Fruit fly (Drosophila melanogaster): ENCODE results near the gene CanA-14F.
A peak's percentile ranks its signal among the peaks of the same experiment; 100 is the strongest.

DNA sequence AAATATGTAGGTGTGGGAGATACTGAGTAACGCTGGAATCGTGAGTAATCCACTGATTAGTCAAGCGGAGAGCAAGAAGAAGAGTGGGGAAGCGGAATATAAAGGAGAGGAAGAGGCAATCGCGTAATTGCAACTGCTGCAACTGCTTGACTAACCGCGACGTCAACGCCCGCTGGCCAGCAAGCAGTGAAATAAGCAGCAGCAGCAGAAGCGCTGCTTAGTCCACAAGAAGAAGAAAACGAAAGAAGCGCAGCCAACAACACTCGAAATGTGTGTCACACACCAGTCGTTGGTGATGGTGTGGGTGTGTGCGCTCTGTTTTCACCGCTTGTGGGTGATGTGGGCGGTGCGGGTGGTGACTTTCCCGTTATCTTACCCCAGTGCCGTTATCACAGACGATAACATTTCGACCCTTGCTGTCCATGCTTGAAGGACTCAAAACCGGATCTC, 34.0 kb downstream of the CanA-14F start:
- TF ChIP-seq CG1620 (GFP tag; optimal IDR thresholded peaks at IDR 0.05) (no peak), toe (GFP tag; optimal IDR thresholded peaks at IDR 0.05) (no peak), CG14711 (tag; optimal IDR thresholded peaks at IDR 0.05) (no peak), ovo (GFP tag; optimal IDR thresholded peaks at IDR 0.05) (peak; percentile 45), CG7101 (tag; optimal IDR thresholded peaks at IDR 0.05) (no peak), cic (GFP tag; optimal IDR thresholded peaks at IDR 0.05) (peak; percentile 44), CG11617 (GFP tag; optimal IDR thresholded peaks at IDR 0.05) (no peak)
